Fruit fly (Drosophila melanogaster): ENCODE data around the gene Gba1a.

Gene Gba1a

dm6 chr3R:23722680-23723372, 22.4 kb downstream of the Gba1a start, which contains the start of gene CG10365 (continued):
- TF ChIP-seq HHEX (GFP tag; optimal IDR thresholded peaks at IDR 0.05) (peak; percentile 87), bbx (GFP tag; IDR thresholded peaks at IDR 0.05; ENCODE audit: partially characterized antibody) (0 out of 2 replicates have a peak, but pooled peaks have one; percentile 13), CG11696 (GFP tag; IDR thresholded peaks at IDR 0.05) (peak; percentile 70), Myb (GFP tag; optimal IDR thresholded peaks at IDR 0.05) (no peak), ase (GFP tag; IDR thresholded peaks at IDR 0.05) (peak; percentile 58; the same call in 1 of the 3 replicates), CG9797 (GFP tag; optimal IDR thresholded peaks at IDR 0.05) (no peak), CG14050 (GFP tag; IDR thresholded peaks at IDR 0.05) (peak; percentile 70; the same call in 2 of the 3 replicates), CG8478 (optimal IDR thresholded peaks at IDR 0.05) (no peak), CG4424 (GFP tag; optimal IDR thresholded peaks at IDR 0.05) (peak; percentile 82), CG6689 (GFP tag; IDR thresholded peaks at IDR 0.05) (peak; percentile 86), Hr51 (GFP tag; optimal IDR thresholded peaks at IDR 0.05) (peak in 1 of 2 experiments; percentile 97), insv (GFP tag; optimal IDR thresholded peaks at IDR 0.05) (peak in 1 of 2 experiments; percentile 13), Hand (GFP tag; optimal IDR thresholded peaks at IDR 0.05) (peak; percentile 88), Antp (GFP tag; optimal IDR thresholded peaks at IDR 0.05) (no peak), B-H2 (GFP tag; optimal IDR thresholded peaks at IDR 0.05) (peak; percentile 59), CG12391 (tag; optimal IDR thresholded peaks at IDR 0.05) (peak; percentile 94), CG6272 (GFP tag; IDR thresholded peaks at IDR 0.05) (peak; percentile 32; the same call in 1 of the 2 replicates), Ets97D (GFP tag; optimal IDR thresholded peaks at IDR 0.05) (no peak), CG31224 (GFP tag; IDR thresholded peaks at IDR 0.05) (no peak), Dbx (GFP tag; IDR thresholded peaks at IDR 0.05) (peak; percentile 85), run (tag; optimal IDR thresholded peaks at IDR 0.05) (peak; percentile 79), CG11247 (GFP tag; IDR thresholded peaks at IDR 0.05) (peak; percentile 78), chif (GFP tag; optimal IDR thresholded peaks at IDR 0.05) (peak in 1 of 2 experiments; percentile 14), CG13894 (tag; optimal IDR thresholded peaks at IDR 0.05) (peak; percentile 86), CG17829 (tag; optimal IDR thresholded peaks at IDR 0.05) (peak; percentile 58), Abd-B (GFP tag; optimal IDR thresholded peaks at IDR 0.05) (peak; percentile 43), CG1647 (GFP tag; optimal IDR thresholded peaks at IDR 0.05) (no peak), sima (GFP tag; optimal IDR thresholded peaks at IDR 0.05) (no peak), rib (GFP tag; IDR thresholded peaks at IDR 0.05) (peak; percentile 12; the same call in 1 of the 2 replicates), dpn (GFP tag; optimal IDR thresholded peaks at IDR 0.05) (peak in 1 of 2 experiments; percentile 86), ci (GFP tag; IDR thresholded peaks at IDR 0.05) (peak; percentile 61; the same call in 1 of the 3 replicates), CG11504 (tag; optimal IDR thresholded peaks at IDR 0.05) (peak; percentile 95), Xrp1 (GFP tag; IDR thresholded peaks at IDR 0.05) (peak; percentile 86), CG4328 (GFP tag; optimal IDR thresholded peaks at IDR 0.05) (peak; percentile 58), Hmr (GFP tag; optimal IDR thresholded peaks at IDR 0.05) (peak; percentile 94), Blimp-1 (GFP tag; optimal IDR thresholded peaks at IDR 0.05) (peak; percentile 85), CG10979 (tag; optimal IDR thresholded peaks at IDR 0.05) (peak; percentile 82), CG14014 (GFP tag; IDR thresholded peaks at IDR 0.05) (peak; percentile 92), CG14965 (GFP tag; optimal IDR thresholded peaks at IDR 0.05; ENCODE audit: borderline replicate concordance) (no peak), az2 (GFP tag; optimal IDR thresholded peaks at IDR 0.05) (peak; percentile 81), sob (GFP tag; IDR thresholded peaks at IDR 0.05) (peak; percentile 80), CG11398 (GFP tag; optimal IDR thresholded peaks at IDR 0.05) (no peak), HLH3B (GFP tag; IDR thresholded peaks at IDR 0.05) (peak; percentile 87), lilli (GFP tag; optimal IDR thresholded peaks at IDR 0.05) (peak; percentile 52), CG8359 (GFP tag; optimal IDR thresholded peaks at IDR 0.05; ENCODE audit: borderline replicate concordance) (no peak), ap (GFP tag; IDR thresholded peaks at IDR 0.05) (peak; percentile 81), CG15696 (tag; optimal IDR thresholded peaks at IDR 0.05) (peak; percentile 40), CG2875 (GFP tag; optimal IDR thresholded peaks at IDR 0.05) (peak; percentile 33)
